Fruit fly (Drosophila melanogaster): Measurements from ENCODE around the gene CCT4.

The CCT4 gene

DNA sequence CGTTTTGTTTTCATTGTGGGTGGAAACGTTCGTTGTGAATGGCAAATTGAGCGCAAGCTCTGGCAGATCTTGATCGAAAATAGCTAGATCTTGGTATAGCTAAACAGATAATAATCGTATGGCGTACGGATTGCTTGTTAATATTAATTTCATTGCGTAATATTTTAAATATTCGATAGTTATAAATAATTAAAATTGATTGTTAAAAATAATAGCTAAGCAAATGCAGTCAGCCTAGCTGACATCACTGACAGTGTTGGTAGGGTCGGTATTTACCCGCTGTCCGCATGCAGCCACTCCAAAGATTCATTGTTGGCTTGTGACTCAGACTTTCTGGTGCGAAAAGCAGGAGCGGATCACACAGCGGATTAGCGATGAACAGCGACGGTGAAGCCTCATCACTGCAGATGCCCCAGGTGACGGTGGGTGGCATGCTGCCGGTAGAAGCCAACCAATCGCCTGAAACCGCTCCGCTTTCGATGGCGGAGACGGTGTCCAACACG, 11.7 kb upstream of the CCT4 start, which contains the start of the genes CG5776 and spict (continued):
- TF ChIP-seq CG15601 (tag; optimal IDR thresholded peaks at IDR 0.05) (peak; percentile 85), HHEX (GFP tag; optimal IDR thresholded peaks at IDR 0.05) (peak; percentile 59), chif (GFP tag; optimal IDR thresholded peaks at IDR 0.05) (peak in 1 of 2 experiments; percentile 10), mirr (GFP tag; optimal IDR thresholded peaks at IDR 0.05) (peak; percentile 1), sqz (GFP tag; optimal IDR thresholded peaks at IDR 0.05) (no peak), danr (GFP tag; IDR thresholded peaks at IDR 0.05) (no peak), Optix (GFP tag; IDR thresholded peaks at IDR 0.05) (peak; percentile 64; the same call in 1 of the 3 replicates), CG8290 (GFP tag; optimal IDR thresholded peaks at IDR 0.05) (no peak), CG8290 (tag; optimal IDR thresholded peaks at IDR 0.05) (peak in 1 of 2 experiments; percentile 82), row (GFP tag; IDR thresholded peaks at IDR 0.05) (peak; percentile 97), org-1 (GFP tag; optimal IDR thresholded peaks at IDR 0.05) (peak; percentile 47), cas (GFP tag; IDR thresholded peaks at IDR 0.05) (no peak), pnt (GFP tag; optimal IDR thresholded peaks at IDR 0.05) (no peak), Side (GFP tag; optimal IDR thresholded peaks at IDR 0.05) (no peak), wor (GFP tag; IDR thresholded peaks at IDR 0.05) (peak; percentile 73), CG17361 (GFP tag; IDR thresholded peaks at IDR 0.05) (peak; percentile 75), gce (GFP tag; IDR thresholded peaks at IDR 0.05) (0 out of 3 replicates have a peak, but pooled peaks have one; percentile 23), CG9932 (GFP tag; IDR thresholded peaks at IDR 0.05) (peak; percentile 94), gcm (GFP tag; optimal IDR thresholded peaks at IDR 0.05) (peak; percentile 70), CG2120 (GFP tag; optimal IDR thresholded peaks at IDR 0.05) (peak; percentile 85), Atf6 (GFP tag; IDR thresholded peaks at IDR 0.05) (peak; percentile 84), Ssrp (tag; optimal IDR thresholded peaks at IDR 0.05) (peak; percentile 78), dysf (GFP tag; IDR thresholded peaks at IDR 0.05) (peak; percentile 88), Ets97D (GFP tag; optimal IDR thresholded peaks at IDR 0.05) (peak; percentile 25), ash1 (GFP tag; optimal IDR thresholded peaks at IDR 0.05) (no peak), CkIIα-i1 (GFP tag; IDR thresholded peaks at IDR 0.05) (no peak), Lpt (GFP tag; optimal IDR thresholded peaks at IDR 0.05) (no peak), Kr (GFP tag; optimal IDR thresholded peaks at IDR 0.05) (no peak), GATAe (GFP tag; conservative IDR thresholded peaks at IDR 0.05) (peak; percentile 54; the same call in 1 of the 2 replicates), sna (GFP tag; IDR thresholded peaks at IDR 0.05; ENCODE audit: partially characterized antibody) (no peak), CG3065 (GFP tag; optimal IDR thresholded peaks at IDR 0.05) (no peak), MBD-R2 (GFP tag; IDR thresholded peaks at IDR 0.05) (peak; percentile 98), dan (GFP tag; IDR thresholded peaks at IDR 0.05) (no peak), CG4360 (GFP tag; IDR thresholded peaks at IDR 0.05) (0 out of 2 replicates have a peak, but pooled peaks have one; percentile 10), CG4424 (GFP tag; optimal IDR thresholded peaks at IDR 0.05) (peak; percentile 47), CG2199 (GFP tag; IDR thresholded peaks at IDR 0.05) (no peak), CG10147 (GFP tag; optimal IDR thresholded peaks at IDR 0.05) (peak; percentile 45), vnd (GFP tag; IDR thresholded peaks at IDR 0.05; ENCODE audit: partially characterized antibody) (no peak), chm (GFP tag; IDR thresholded peaks at IDR 0.05) (peak; percentile 7; the same call in 1 of the 2 replicates), Ravus (GFP tag; IDR thresholded peaks at IDR 0.05) (peak; percentile 45), lola (GFP tag; optimal IDR thresholded peaks at IDR 0.05) (peak in 1 of 3 experiments; percentile 76), CG16779 (GFP tag; IDR thresholded peaks at IDR 0.05) (no peak), CG5245 (GFP tag; optimal IDR thresholded peaks at IDR 0.05) (no peak), eve (GFP tag; optimal IDR thresholded peaks at IDR 0.05) (no peak), dmrt11E (tag; optimal IDR thresholded peaks at IDR 0.05) (peak; percentile 74), Mad (GFP tag; optimal IDR thresholded peaks at IDR 0.05) (peak; percentile 70), CG12071 (GFP tag; optimal IDR thresholded peaks at IDR 0.05) (no peak), Hr39 (optimal IDR thresholded peaks at IDR 0.05) (no peak), usp (GFP tag; optimal IDR thresholded peaks at IDR 0.05) (no peak), CG10321 (GFP tag; IDR thresholded peaks at IDR 0.05) (0 out of 2 replicates have a peak, but pooled peaks have one; percentile 34), CG7271 (tag; optimal IDR thresholded peaks at IDR 0.05) (peak; percentile 47), CG30403 (GFP tag; optimal IDR thresholded peaks at IDR 0.05) (peak; percentile 81)

Measured in whole organism, embryonic.